Worm (Caenorhabditis elegans) whole organism, late embryonic: ENCODE measurements around the gene T24D5.2.

Experiments
- F13H6.1 ChIP-seq: sonication (generic microtip); optimal IDR thresholded peaks from 2 replicates; lab custom pipeline; 2016; ENCODE audit warnings: missing genetic modification characterization, missing compliant biosample characterization
- ama-1 ChIP-seq: fragments of 150-350 bp; optimal IDR thresholded peaks from 2 replicates; lab custom pipeline; 2014
- ceh-24 ChIP-seq: sonication (generic microtip); optimal IDR thresholded peaks from 2 replicates; lab custom pipeline; 2016; ENCODE audit warnings: mild to moderate bottlenecking, missing genetic modification characterization, missing compliant biosample characterization
- elt-2 ChIP-seq: sonication (generic microtip); optimal IDR thresholded peaks from 2 replicates; lab custom pipeline; 2016; ENCODE audit warnings: missing genetic modification reagents, missing genetic modification characterization, missing compliant biosample characterization
- ets-4 ChIP-seq: sonication (generic microtip); optimal IDR thresholded peaks from 2 replicates; lab custom pipeline; 2016; ENCODE audit warnings: missing genetic modification characterization, missing compliant biosample characterization
- nhr-11 ChIP-seq: fragments of 150-350 bp; optimal IDR thresholded peaks from 2 replicates; lab custom pipeline; 2014; ENCODE audit warnings: missing biosample characterization, missing genetic modification characterization
- odd-2 ChIP-seq: sonication (generic microtip); optimal IDR thresholded peaks from 2 replicates; lab custom pipeline; 2017; ENCODE audit warnings: antibody characterized with exemption, mild to moderate bottlenecking, missing genetic modification characterization, missing compliant biosample characterization
- pax-1 ChIP-seq: fragments of 150-350 bp; optimal IDR thresholded peaks from 2 replicates; lab custom pipeline; 2014; ENCODE audit warnings: missing biosample characterization, missing genetic modification characterization
- pha-2 ChIP-seq: sonication (generic microtip); optimal IDR thresholded peaks from 2 replicates; lab custom pipeline; 2017; ENCODE audit warnings: mild to moderate bottlenecking, missing genetic modification characterization, missing compliant biosample characterization
- pha-4 ChIP-seq: fragments of 150-350 bp; optimal IDR thresholded peaks from 2 replicates; lab custom pipeline; 2018; ENCODE audit warnings: missing biosample characterization, missing genetic modification reagents, missing genetic modification characterization
- ref-2 ChIP-seq: sonication (generic microtip); optimal IDR thresholded peaks from 2 replicates; lab custom pipeline; 2016; ENCODE audit warnings: missing genetic modification characterization, missing compliant biosample characterization
- tbx-2 ChIP-seq: sonication (generic microtip); optimal IDR thresholded peaks from 2 replicates; lab custom pipeline; 2016; ENCODE audit warnings: missing genetic modification characterization, missing compliant biosample characterization

DNA sequence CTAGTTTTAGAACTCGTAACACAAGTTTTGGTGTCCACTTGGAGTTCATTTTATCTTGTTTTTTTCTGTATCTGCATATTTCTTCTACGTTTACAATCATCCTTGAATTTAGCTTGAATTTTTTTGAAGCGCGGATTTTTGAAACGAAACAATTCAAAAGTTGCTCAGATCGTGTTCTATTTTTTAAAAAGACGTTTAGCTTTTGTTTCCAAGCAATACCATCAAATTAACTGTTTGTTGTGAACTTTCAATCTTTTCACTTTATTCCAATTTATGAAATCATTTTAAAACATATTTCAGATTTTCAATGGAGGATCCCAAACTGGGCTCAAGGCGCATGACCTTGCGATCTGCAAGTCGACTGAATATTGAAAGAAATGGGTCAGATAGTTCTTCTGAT, 32.9 kb upstream of the T24D5.2 start, which contains the start of gene R09A8.2:
- no peak for TF ChIP-seq ama-1 (lab: Kevin White, UChicago)
- TF ChIP-seq pha-2 (tag; lab: Kevin White, UChicago), result no peak
- TF ChIP-seq nhr-11 (tag; lab: Kevin White, UChicago), result no peak
- no peak for TF ChIP-seq pax-1 (tag; lab: Kevin White, UChicago)
- TF ChIP-seq elt-2 (tag; lab: Kevin White, UChicago), result no peak
- TF ChIP-seq tbx-2 (tag; lab: Kevin White, UChicago), result no peak
- no peak for TF ChIP-seq odd-2
- TF ChIP-seq pha-4 (tag; lab: Kevin White, UChicago), result no peak
- no peak for TF ChIP-seq F13H6.1 (tag; lab: Kevin White, UChicago)
- no peak for TF ChIP-seq ceh-24
- TF ChIP-seq ref-2 (tag; lab: Kevin White, UChicago), result no peak
- no peak for TF ChIP-seq ets-4 (tag; lab: Kevin White, UChicago)
